Worm (Caenorhabditis elegans) whole organism, L2 larva: ENCODE measurements around the gene ttr-16.

Experiments
- C34F6.9 ChIP-seq: fragments of 150-350 bp; optimal IDR thresholded peaks from 2 replicates; lab custom pipeline; 2014; ENCODE audit warnings: missing biosample characterization, missing genetic modification characterization
- F13H6.1 ChIP-seq: sonication (generic microtip); optimal IDR thresholded peaks from 2 replicates; lab custom pipeline; 2016; ENCODE audit warnings: missing genetic modification characterization, missing compliant biosample characterization
- alr-1 ChIP-seq: fragments of 150-350 bp; optimal IDR thresholded peaks from 2 replicates; lab custom pipeline; 2014; ENCODE audit warnings: missing biosample characterization, missing genetic modification characterization
- aly-2 ChIP-seq: fragments of 150-350 bp; optimal IDR thresholded peaks from 2 replicates; lab custom pipeline; 2014; ENCODE audit warnings: missing biosample characterization, missing genetic modification characterization
- blmp-1 ChIP-seq: sonication (generic microtip); optimal IDR thresholded peaks from 2 replicates; lab custom pipeline; 2017; ENCODE audit warnings: missing genetic modification characterization, mild to moderate bottlenecking, missing compliant biosample characterization, antibody characterized with exemption, moderate library complexity; ENCODE audit not compliant: insufficient read depth
- ceh-16 ChIP-seq: fragments of 150-350 bp; optimal IDR thresholded peaks from 2 replicates; lab custom pipeline; 2014; ENCODE audit warnings: missing biosample characterization, missing genetic modification characterization
- ceh-82 ChIP-seq: fragments of 150-350 bp; optimal IDR thresholded peaks from 2 replicates; lab custom pipeline; 2014; ENCODE audit warnings: missing biosample characterization, missing genetic modification characterization
- crh-2 ChIP-seq: sonication (generic microtip); optimal IDR thresholded peaks from 2 replicates; lab custom pipeline; 2017; ENCODE audit warnings: missing biosample characterization, missing genetic modification characterization
- fos-1 ChIP-seq: fragments of 150-350 bp; optimal IDR thresholded peaks from 2 replicates; lab custom pipeline; 2014; ENCODE audit warnings: missing biosample characterization, missing genetic modification characterization
- lin-13 ChIP-seq: fragments of 150-350 bp; optimal IDR thresholded peaks from 2 replicates; lab custom pipeline; 2014; ENCODE audit warnings: missing biosample characterization, missing genetic modification reagents, missing genetic modification characterization
- lsy-2 ChIP-seq, 2 experiments: fragments of 150-350 bp in 1 of 2; sonication (generic microtip) in 1 of 2; optimal IDR thresholded peaks; 2 replicates each; lab custom pipeline; 2014 to 2017; ENCODE audit warnings: missing biosample characterization in 2 of 2, missing genetic modification characterization in 2 of 2
- mdl-1 ChIP-seq, 2 experiments: fragments of 150-350 bp in 1 of 2; sonication (generic microtip) in 1 of 2; optimal IDR thresholded peaks; 2 replicates each; lab custom pipeline; 2017; ENCODE audit warnings: missing biosample characterization in 2 of 2, missing genetic modification characterization in 2 of 2
- nhr-129 ChIP-seq: fragments of 150-350 bp; optimal IDR thresholded peaks from 2 replicates; lab custom pipeline; 2014; ENCODE audit warnings: missing biosample characterization, missing genetic modification characterization
- nhr-23 ChIP-seq: fragments of 150-350 bp; optimal IDR thresholded peaks from 2 replicates; lab custom pipeline; 2014; ENCODE audit warnings: missing biosample characterization, missing genetic modification reagents, missing genetic modification characterization
- nhr-25 ChIP-seq: fragments of 150-350 bp; sonication (generic microtip); optimal IDR thresholded peaks from 3 replicates; lab custom pipeline; 2014; ENCODE audit warnings: missing biosample characterization, missing genetic modification characterization
- sma-3 ChIP-seq: sonication (generic microtip); optimal IDR thresholded peaks from 2 replicates; lab custom pipeline; 2016; ENCODE audit warnings: missing genetic modification reagents, missing genetic modification characterization, missing compliant biosample characterization
- sma-9 ChIP-seq, 2 experiments: fragments of 150-350 bp in 1 of 2; sonication (generic microtip) in 1 of 2; optimal IDR thresholded peaks; 2 replicates each; lab custom pipeline; 2014 to 2016; ENCODE audit warnings: missing genetic modification characterization in 2 of 2, mild to moderate bottlenecking in 1 of 2, missing biosample characterization in 1 of 2, missing compliant biosample characterization in 1 of 2, missing genetic modification reagents in 1 of 2, moderate library complexity in 1 of 2
- zag-1 ChIP-seq: fragments of 150-350 bp; optimal IDR thresholded peaks from 2 replicates; lab custom pipeline; 2014; ENCODE audit warnings: missing biosample characterization, missing genetic modification characterization

Gene ttr-16

ce11 chrIV:11019962-11020550, 43.9 kb downstream of the ttr-16 start, which contains the start of gene F13H10.8:
Gene F13H10.8, plus strand, starts transcription at chrIV:11020517.
- peak; percentile 48 for TF ChIP-seq crh-2
- no peak for TF ChIP-seq aly-2 (tag; lab: Kevin White, UChicago)
- peak; percentile 93 for TF ChIP-seq fos-1
- peak; percentile 33 for TF ChIP-seq F13H6.1
- peak; percentile 0 for TF ChIP-seq nhr-25 (tag; lab: Kevin White, UChicago)
- TF ChIP-seq C34F6.9 (tag; lab: Kevin White, UChicago), result peak; percentile 80
- peak; percentile 6 for TF ChIP-seq sma-3 (GFP tag; lab: Kevin White, UChicago)
- no peak for TF ChIP-seq sma-9 (GFP tag; optimal IDR thresholded peaks at IDR 0.05; lab: Kevin White, UChicago)
- TF ChIP-seq sma-9 (tag; optimal IDR thresholded peaks at IDR 0.05; lab: Kevin White, UChicago), result no peak
- peak; percentile 17 for TF ChIP-seq nhr-129 (tag; lab: Kevin White, UChicago)
- peak in 1 of 2 experiments; percentile 42 for TF ChIP-seq lsy-2 (tag; optimal IDR thresholded peaks at IDR 0.05; lab: Kevin White, UChicago)
- no peak for TF ChIP-seq nhr-23 (tag; lab: Kevin White, UChicago)
- peak; percentile 27 for TF ChIP-seq lin-13 (GFP tag; lab: Kevin White, UChicago)

ce11 chrIV:11015881-11016280, 48.1 kb downstream of the ttr-16 start, which contains the start of gene F13H10.3:
Gene F13H10.3, minus strand, starts transcription at chrIV:11015953.
- TF ChIP-seq zag-1 (tag; lab: Kevin White, UChicago) (no peak), ceh-82 (tag; lab: Kevin White, UChicago) (no peak), fos-1 (peak; percentile 59), crh-2 (peak; percentile 62), blmp-1 (tag; lab: Kevin White, UChicago) (no peak), nhr-25 (tag; lab: Kevin White, UChicago) (no peak), sma-9 (GFP tag; optimal IDR thresholded peaks at IDR 0.05; lab: Kevin White, UChicago) (peak; percentile 31), sma-9 (tag; optimal IDR thresholded peaks at IDR 0.05; lab: Kevin White, UChicago) (no peak), ceh-16 (tag; lab: Kevin White, UChicago) (no peak), alr-1 (tag; lab: Kevin White, UChicago) (no peak), nhr-23 (tag; lab: Kevin White, UChicago) (no peak), mdl-1 (tag; optimal IDR thresholded peaks at IDR 0.05; lab: Kevin White, UChicago) (peak in 1 of 2 experiments; percentile 27)
- TF ChIP-seq, all 48 proteins: peak for 4
